2 worm cellular contexts compared by ENCODE assay signal in the genomic region with DNA sequence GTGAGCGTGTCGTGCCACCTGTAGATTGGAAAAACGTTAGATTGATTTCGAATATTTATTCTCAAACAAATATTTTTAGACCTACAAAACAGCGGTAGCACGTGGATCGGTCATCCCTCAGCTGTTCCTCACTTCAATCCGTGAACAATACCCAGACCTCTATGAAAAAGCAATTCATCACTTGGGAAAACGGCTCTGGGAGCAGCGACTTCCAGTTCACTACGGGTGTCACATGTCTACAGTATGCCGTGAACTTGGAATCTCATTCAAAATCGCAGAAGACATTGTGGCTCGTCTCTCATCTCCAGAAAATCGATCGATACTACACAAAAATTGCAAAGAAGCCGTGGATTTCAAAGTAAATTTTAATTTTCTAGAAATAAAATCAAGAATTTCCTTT.
TF ChIP-seq lines count a peak whose summit lies in the region.

No protein-coding gene starts in this region.

TF ChIP-seq in whole organism, L1 larva, 84 proteins besides CTCF, POLR2A, EP300 and RAD21:
- TF ChIP-seq ztf-11 (tag; optimal IDR thresholded peaks at IDR 0.05; lab: Kevin White, UChicago) = no peak
- no peak for TF ChIP-seq efl-1 (optimal IDR thresholded peaks at IDR 0.05; lab: Kevin White, UChicago)
- TF ChIP-seq efl-1 (GFP tag; optimal IDR thresholded peaks at IDR 0.05 in 1 of 2; lab: Kevin White, UChicago) = peak in 1 of 2 experiments; percentile 58
- no peak for TF ChIP-seq unc-86 (tag; optimal IDR thresholded peaks at IDR 0.05; lab: Kevin White, UChicago)
- no peak for TF ChIP-seq hlh-17 (GFP tag; optimal IDR thresholded peaks at IDR 0.05; lab: Kevin White, UChicago; ENCODE audit: borderline replicate concordance)
- no peak for TF ChIP-seq fos-1 (tag; optimal IDR thresholded peaks at IDR 0.05; lab: Kevin White, UChicago)
- TF ChIP-seq blmp-1 (tag; optimal IDR thresholded peaks at IDR 0.05; lab: Kevin White, UChicago) = no peak
- no peak for TF ChIP-seq jun-1 (tag; optimal IDR thresholded peaks at IDR 0.05; lab: Kevin White, UChicago)
- TF ChIP-seq grh-1 (GFP tag; IDR thresholded peaks at IDR 0.05; lab: Robert Waterston, UW) = no peak
- no peak for TF ChIP-seq nhr-90 (tag; optimal IDR thresholded peaks at IDR 0.05; lab: Kevin White, UChicago; ENCODE audit: poor library complexity)
- no peak for TF ChIP-seq zip-4 (GFP tag; optimal IDR thresholded peaks at IDR 0.05; lab: Kevin White, UChicago)
- no peak for TF ChIP-seq efl-3 (GFP tag; optimal IDR thresholded peaks at IDR 0.05; lab: Kevin White, UChicago)
- no peak for TF ChIP-seq nhr-11 (tag; optimal IDR thresholded peaks at IDR 0.05; lab: Kevin White, UChicago)
- no peak for TF ChIP-seq ceh-82 (tag; optimal IDR thresholded peaks at IDR 0.05; lab: Kevin White, UChicago)
- TF ChIP-seq lin-14 (GFP tag; optimal IDR thresholded peaks at IDR 0.05; lab: Kevin White, UChicago) = peak; percentile 6
- no peak for TF ChIP-seq egl-13 (tag; optimal IDR thresholded peaks at IDR 0.05; lab: Kevin White, UChicago)
- TF ChIP-seq nhr-47 (tag; optimal IDR thresholded peaks at IDR 0.05; lab: Kevin White, UChicago) = no peak
- peak; percentile 52 for TF ChIP-seq rnt-1 (tag; optimal IDR thresholded peaks at IDR 0.05; lab: Kevin White, UChicago)
- TF ChIP-seq lsy-2 (tag; optimal IDR thresholded peaks at IDR 0.05; lab: Kevin White, UChicago) = peak in 1 of 2 experiments; percentile 51
- TF ChIP-seq snpc-4 (tag; optimal IDR thresholded peaks at IDR 0.05; lab: Kevin White, UChicago) = no peak
- TF ChIP-seq unc-30 (tag; optimal IDR thresholded peaks at IDR 0.05; lab: Kevin White, UChicago) = no peak
TF ChIP-seq in whole organism, L1 larva: peak in this region for 4.

TF ChIP-seq in whole organism, L4 larva, 104 proteins besides CTCF, POLR2A, EP300 and RAD21:
- TF ChIP-seq dmd-6 (GFP tag; IDR thresholded peaks at IDR 0.05; lab: Robert Waterston, UW) = peak; percentile 13; the same call in 1 of the 2 replicates
- TF ChIP-seq duxl-1 (tag; optimal IDR thresholded peaks at IDR 0.05; lab: Kevin White, UChicago; ENCODE audit: poor library complexity) = no peak
- no peak for TF ChIP-seq cey-2 (tag; optimal IDR thresholded peaks at IDR 0.05; lab: Kevin White, UChicago; ENCODE audit: borderline replicate concordance, insufficient read depth)
- TF ChIP-seq ZK546.5 (tag; optimal IDR thresholded peaks at IDR 0.05; lab: Kevin White, UChicago) = no peak
